Worm (Caenorhabditis elegans) whole organism, young adult: ENCODE results near the gene lido-10.

Source experiments
- B0336.3 ChIP-seq: fragments of 200-800 bp; sonication (Bioruptor generic); IDR thresholded peaks from 2 replicates; pipeline ENCODE4 v1.3.6; 2022; ENCODE audit warnings: missing genetic modification characterization, missing compliant biosample characterization
- F49E8.2 ChIP-seq: sonication (generic microtip); optimal IDR thresholded peaks from 3 replicates; lab custom pipeline; 2017; ENCODE audit warnings: missing genetic modification characterization, mild to moderate bottlenecking, missing compliant biosample characterization, antibody characterized with exemption, moderate library complexity; ENCODE audit not compliant: insufficient read depth
- ama-1 ChIP-seq, 3 experiments: fragments of 150-350 bp in 1 of 3; sonication (generic microtip) in 2 of 3; optimal IDR thresholded peaks; 2 replicates each; lab custom pipeline; 2014 to 2018; ENCODE audit warnings: missing biosample characterization in 2 of 3, missing genetic modification characterization in 2 of 3, missing genetic modification reagents in 2 of 3
- athp-1 ChIP-seq: sonication (generic microtip); optimal IDR thresholded peaks from 2 replicates; lab custom pipeline; 2017; ENCODE audit warnings: mild to moderate bottlenecking, missing genetic modification characterization, missing compliant biosample characterization
- hmg-20 ChIP-seq: fragments of 200-800 bp; sonication (Bioruptor generic); IDR thresholded peaks from 2 replicates; pipeline ENCODE4 v1.3.6; 2022; ENCODE audit warnings: missing genetic modification reagents, missing genetic modification characterization, missing compliant biosample characterization
- lir-1 ChIP-seq: fragments of 200-800 bp; sonication (Bioruptor generic); conservative IDR thresholded peaks from 2 replicates; pipeline ENCODE4 v1.3.6; 2022; ENCODE audit warnings: missing genetic modification reagents, missing genetic modification characterization, missing compliant biosample characterization
- unc-62 ChIP-seq: fragments of 150-350 bp; optimal IDR thresholded peaks from 2 replicates; lab custom pipeline; 2014; ENCODE audit warnings: missing biosample characterization, missing genetic modification reagents, missing genetic modification characterization

ce11 chrII:3048378-3048777 lies 46.1 kb downstream of the lido-10 start, which contains the start of gene sri-28:
- TF ChIP-seq ama-1 (optimal IDR thresholded peaks at IDR 0.05; lab: Kevin White, UChicago) (no peak), ama-1 (GFP tag; optimal IDR thresholded peaks at IDR 0.05; lab: Kevin White, UChicago) (no peak), lir-1 (GFP tag; lab: Robert Waterston, UW) (no peak), athp-1 (tag; lab: Kevin White, UChicago) (no peak), F49E8.2 (no peak), hmg-20 (GFP tag; lab: Robert Waterston, UW) (no peak), B0336.3 (GFP tag; lab: Robert Waterston, UW) (no peak), unc-62 (GFP tag; lab: Kevin White, UChicago) (no peak)
